Worm (Caenorhabditis elegans) whole organism, late embryonic: ENCODE measurements around the gene DC2.5.

Experiments used
- sdc-2 ChIP-seq: sonication (generic microtip); optimal IDR thresholded peaks from 2 replicates; lab custom pipeline; 2016; ENCODE audit warnings: missing genotype, missing genetic modification characterization, missing compliant biosample characterization
- unc-42 ChIP-seq: sonication (generic microtip); optimal IDR thresholded peaks from 2 replicates; lab custom pipeline; 2016; ENCODE audit warnings: missing genotype, missing genetic modification characterization, missing compliant biosample characterization

DNA sequence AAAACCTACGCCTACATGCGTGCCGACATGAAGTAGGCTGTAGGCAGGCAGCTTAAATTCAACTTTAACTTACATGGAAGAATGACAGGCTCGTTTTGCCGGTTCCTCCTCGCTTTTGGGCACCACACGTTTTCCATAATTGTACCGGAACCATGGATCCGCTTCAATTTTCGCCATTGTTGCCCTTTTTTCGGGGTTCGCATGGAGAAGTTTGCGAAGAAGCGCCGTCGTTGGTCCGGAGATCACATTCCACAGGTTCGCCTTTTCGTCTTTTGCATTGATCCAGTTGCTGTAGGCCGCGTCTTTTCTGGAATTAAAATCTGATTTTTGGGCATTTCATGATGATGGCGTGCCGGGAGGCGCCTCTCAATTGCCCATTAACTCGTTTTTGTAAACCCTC is 24.4 kb upstream of the DC2.5 start:
- TF ChIP-seq unc-42 (tag; lab: Kevin White, UChicago) = no peak
- TF ChIP-seq sdc-2 = no peak
